Worm (Caenorhabditis elegans) whole organism, midembryonic: ENCODE data around the gene M03F4.6.

Source experiments
- T22C8.4 ChIP-seq: fragments of 200-800 bp; sonication (Bioruptor generic); IDR thresholded peaks from 2 replicates; pipeline ENCODE4 v1.3.6; 2022; ENCODE audit warnings: missing genetic modification characterization, missing compliant biosample characterization
- cog-1 ChIP-seq: sonication (generic microtip); optimal IDR thresholded peaks from 2 replicates; lab custom pipeline; 2016; ENCODE audit warnings: missing genetic modification characterization, missing compliant biosample characterization
- flt-1 ChIP-seq: fragments of 200-800 bp; sonication (Bioruptor generic); IDR thresholded peaks from 2 replicates; pipeline ENCODE4 v1.3.6; 2022; ENCODE audit warnings: missing genetic modification characterization, missing compliant biosample characterization
- med-1 ChIP-seq: sonication (generic microtip); optimal IDR thresholded peaks from 2 replicates; lab custom pipeline; 2017; ENCODE audit warnings: missing genetic modification characterization, mild to moderate bottlenecking, missing compliant biosample characterization, antibody characterized with exemption, missing genetic modification reagents; ENCODE audit not compliant: insufficient read depth
- ref-1 ChIP-seq: fragments of 200-800 bp; sonication (Bioruptor generic); conservative IDR thresholded peaks from 2 replicates; pipeline ENCODE4 v1.3.6; 2022; ENCODE audit warnings: missing genetic modification reagents, missing genetic modification characterization, missing compliant biosample characterization
- tab-1 ChIP-seq: fragments of 200-800 bp; sonication (Bioruptor generic); IDR thresholded peaks from 2 replicates; pipeline ENCODE4 v1.3.6; 2022; ENCODE audit warnings: missing genetic modification characterization, missing compliant biosample characterization
- ztf-23 ChIP-seq: fragments of 200-800 bp; sonication (Bioruptor generic); IDR thresholded peaks from 2 replicates; pipeline ENCODE4 v1.3.6; 2022; ENCODE audit warnings: missing genetic modification reagents, missing genetic modification characterization, missing compliant biosample characterization

DNA sequence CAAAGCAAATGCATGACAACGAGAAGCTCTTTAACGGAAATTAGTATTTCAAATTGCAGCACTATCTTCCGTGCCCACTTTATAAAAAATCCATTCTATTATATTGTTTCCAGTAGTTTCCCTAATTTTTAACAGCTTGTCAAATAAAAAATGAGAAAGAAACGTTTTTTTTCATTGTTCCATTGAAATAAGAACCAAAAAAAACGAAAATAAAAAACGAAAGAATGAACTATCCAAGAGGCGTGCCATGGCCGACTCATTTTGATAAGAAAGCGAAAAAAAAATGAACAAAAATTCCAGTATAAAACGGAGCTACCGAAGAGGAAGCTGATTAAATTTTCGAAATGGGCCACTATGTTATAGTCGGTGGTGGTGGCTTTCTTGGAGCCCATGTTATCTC, 35.8 kb upstream of the M03F4.6 start, which contains the start of gene hsd-2:
- no peak for TF ChIP-seq flt-1 (GFP tag; lab: Robert Waterston, UW)
- no peak for TF ChIP-seq med-1 (GFP tag; lab: Kevin White, UChicago)
- no peak for TF ChIP-seq T22C8.4 (GFP tag; lab: Robert Waterston, UW)
- TF ChIP-seq cog-1 (tag; lab: Kevin White, UChicago) = no peak
- no peak for TF ChIP-seq ztf-23
- no peak for TF ChIP-seq tab-1 (GFP tag; lab: Robert Waterston, UW)
- TF ChIP-seq ref-1 (GFP tag; lab: Robert Waterston, UW) = no peak
